Fruit fly (Drosophila melanogaster): ENCODE measurements around the gene CG10646.

CG10646 gene

dm6 chr3L:12461953-12462352, 41.7 kb downstream of the CG10646 start (continued):
- TF ChIP-seq Abd-B (GFP tag; optimal IDR thresholded peaks at IDR 0.05), result no peak
- TF ChIP-seq Jarid2 (GFP tag; optimal IDR thresholded peaks at IDR 0.05), result no peak
- no peak for TF ChIP-seq CG7357 (GFP tag; IDR thresholded peaks at IDR 0.05)
- TF ChIP-seq CG12219 (GFP tag; optimal IDR thresholded peaks at IDR 0.05), result no peak
- no peak for TF ChIP-seq Taf1 (GFP tag; IDR thresholded peaks at IDR 0.05)
- TF ChIP-seq her (GFP tag; optimal IDR thresholded peaks at IDR 0.05), result no peak
- no peak for TF ChIP-seq CG4730 (GFP tag; IDR thresholded peaks at IDR 0.05)
- no peak for TF ChIP-seq zfh1 (GFP tag; IDR thresholded peaks at IDR 0.05)
- peak; percentile 16 for TF ChIP-seq sd (tag; optimal IDR thresholded peaks at IDR 0.05)
- TF ChIP-seq h (optimal IDR thresholded peaks at IDR 0.05), result no peak
- peak; percentile 61 for TF ChIP-seq sqz (GFP tag; optimal IDR thresholded peaks at IDR 0.05)
- 0 out of 2 replicates have a peak, but pooled peaks have one; percentile 27 for TF ChIP-seq vvl (GFP tag; IDR thresholded peaks at IDR 0.05)
- no peak for TF ChIP-seq disco-r (GFP tag; optimal IDR thresholded peaks at IDR 0.05)
- no peak for TF ChIP-seq CG4424 (GFP tag; optimal IDR thresholded peaks at IDR 0.05)
- no peak for TF ChIP-seq lab (GFP tag; optimal IDR thresholded peaks at IDR 0.05)
- no peak for TF ChIP-seq NFAT (GFP tag; IDR thresholded peaks at IDR 0.05)
- no peak for TF ChIP-seq gsb-n (tag; optimal IDR thresholded peaks at IDR 0.05)
- no peak for TF ChIP-seq CG1603 (tag; optimal IDR thresholded peaks at IDR 0.05)
- TF ChIP-seq dpn (GFP tag; optimal IDR thresholded peaks at IDR 0.05), result no peak
- no peak for TF ChIP-seq CG7372 (GFP tag; IDR thresholded peaks at IDR 0.05)
- no peak for TF ChIP-seq Deaf1 (tag; optimal IDR thresholded peaks at IDR 0.05)
- TF ChIP-seq CG15479 (GFP tag; optimal IDR thresholded peaks at IDR 0.05), result no peak
- TF ChIP-seq cato (GFP tag; optimal IDR thresholded peaks at IDR 0.05; ENCODE audit: borderline replicate concordance), result no peak
- TF ChIP-seq CG1233 (GFP tag; optimal IDR thresholded peaks at IDR 0.05), result no peak
- no peak for TF ChIP-seq MESR4 (GFP tag; optimal IDR thresholded peaks at IDR 0.05)
- no peak for TF ChIP-seq CG8944 (GFP tag; optimal IDR thresholded peaks at IDR 0.05)

- TF ChIP-seq tup (GFP tag; optimal IDR thresholded peaks at IDR 0.05), result no peak
- TF ChIP-seq MTF-1 (GFP tag; optimal IDR thresholded peaks at IDR 0.05; ENCODE audit: borderline replicate concordance), result peak; percentile 46
- no peak for TF ChIP-seq TFAM (GFP tag; optimal IDR thresholded peaks at IDR 0.05)
- TF ChIP-seq Usf (GFP tag; optimal IDR thresholded peaks at IDR 0.05), result peak; percentile 63
- TF ChIP-seq CG14965 (GFP tag; optimal IDR thresholded peaks at IDR 0.05; ENCODE audit: borderline replicate concordance), result no peak
- 0 out of 2 replicates have a peak, but pooled peaks have one; percentile 32 for TF ChIP-seq ranshi (GFP tag; IDR thresholded peaks at IDR 0.05)
- TF ChIP-seq pzg (GFP tag; optimal IDR thresholded peaks at IDR 0.05), result no peak
- no peak for TF ChIP-seq BEAF-32 (GFP tag; optimal IDR thresholded peaks at IDR 0.05)
- TF ChIP-seq CG4854 (GFP tag; optimal IDR thresholded peaks at IDR 0.05), result peak; percentile 53
- TF ChIP-seq otp (GFP tag; IDR thresholded peaks at IDR 0.05), result 0 out of 3 replicates have a peak, but pooled peaks have one; percentile 37
- TF ChIP-seq CG6813 (GFP tag; optimal IDR thresholded peaks at IDR 0.05), result peak; percentile 58
- peak; percentile 49 for TF ChIP-seq pum (GFP tag; optimal IDR thresholded peaks at IDR 0.05)
- peak; percentile 90 for TF ChIP-seq CG12391 (tag; optimal IDR thresholded peaks at IDR 0.05)
- TF ChIP-seq al (GFP tag; IDR thresholded peaks at IDR 0.05), result peak; percentile 38; the same call in 1 of the 2 replicates
- TF ChIP-seq kay (GFP tag; optimal IDR thresholded peaks at IDR 0.05), result peak; percentile 51
- TF ChIP-seq dmrt99B (tag; optimal IDR thresholded peaks at IDR 0.05), result peak; percentile 90
- TF ChIP-seq sisA (GFP tag; IDR thresholded peaks at IDR 0.05), result peak; percentile 69
- TF ChIP-seq Lim3 (GFP tag; IDR thresholded peaks at IDR 0.05), result no peak
- peak; percentile 22; the same call in 1 of the 2 replicates for TF ChIP-seq CG3847 (GFP tag; IDR thresholded peaks at IDR 0.05)
- TF ChIP-seq Dek (tag; optimal IDR thresholded peaks at IDR 0.05), result peak; percentile 48
- TF ChIP-seq Doc2 (GFP tag; IDR thresholded peaks at IDR 0.05), result no peak
- peak; percentile 39 for TF ChIP-seq CG10654 (GFP tag; optimal IDR thresholded peaks at IDR 0.05)
- peak; percentile 76 for TF ChIP-seq Abd-B (GFP tag; optimal IDR thresholded peaks at IDR 0.05)
- TF ChIP-seq dm (GFP tag; optimal IDR thresholded peaks at IDR 0.05), result peak; percentile 17
- TF ChIP-seq Bteb2 (GFP tag; optimal IDR thresholded peaks at IDR 0.05), result peak; percentile 49
Measured at dm6 chr3L:12456916-12457662, 46.6 kb downstream of the CG10646 start.
